Worm (Caenorhabditis elegans): ENCODE results near the gene eftu-2.

The eftu-2 gene

ce11 chrIII:6008989-6009610 is at the start of gene eftu-2, which contains the start of gene gcna-1:
TSS of gene eftu-2 (plus strand) at chrIII:6009560.
TSS of gene gcna-1 (minus strand) at chrIII:6009084.
- TF ChIP-seq unc-42 (tag; optimal IDR thresholded peaks at IDR 0.05), result peak; percentile 10
- no peak for TF ChIP-seq sox-4 (tag; optimal IDR thresholded peaks at IDR 0.05)
- TF ChIP-seq nfya-1 (tag; optimal IDR thresholded peaks at IDR 0.05), result no peak
- no peak for TF ChIP-seq pax-1 (tag; optimal IDR thresholded peaks at IDR 0.05)
- no peak for TF ChIP-seq dve-1 (tag; optimal IDR thresholded peaks at IDR 0.05)
- no peak for TF ChIP-seq ets-4 (tag; optimal IDR thresholded peaks at IDR 0.05)

- TF ChIP-seq ceh-30 (tag; optimal IDR thresholded peaks at IDR 0.05), result no peak
- TF ChIP-seq fkh-10 (GFP tag; optimal IDR thresholded peaks at IDR 0.05), result no peak
- no peak for TF ChIP-seq ceh-6 (GFP tag; optimal IDR thresholded peaks at IDR 0.05)
- TF ChIP-seq F13H6.1 (tag; optimal IDR thresholded peaks at IDR 0.05), result no peak
- no peak for TF ChIP-seq rnt-1 (tag; optimal IDR thresholded peaks at IDR 0.05)
- TF ChIP-seq unc-86 (tag; optimal IDR thresholded peaks at IDR 0.05), result no peak
- no peak for TF ChIP-seq pros-1 (tag; optimal IDR thresholded peaks at IDR 0.05)
- no peak for TF ChIP-seq dmd-4 (tag; optimal IDR thresholded peaks at IDR 0.05; ENCODE audit: borderline replicate concordance)
- no peak for TF ChIP-seq hlh-15 (tag; optimal IDR thresholded peaks at IDR 0.05)
- no peak for TF ChIP-seq hlh-8 (tag; optimal IDR thresholded peaks at IDR 0.05)
- TF ChIP-seq ceh-14 (tag; optimal IDR thresholded peaks at IDR 0.05), result no peak
- TF ChIP-seq odd-2 (tag; optimal IDR thresholded peaks at IDR 0.05), result no peak
- TF ChIP-seq ceh-22 (tag; optimal IDR thresholded peaks at IDR 0.05), result no peak
- TF ChIP-seq pqm-1 (tag; optimal IDR thresholded peaks at IDR 0.05), result no peak
- no peak for TF ChIP-seq elt-2 (tag; optimal IDR thresholded peaks at IDR 0.05)
- no peak for TF ChIP-seq dve-1 (tag; optimal IDR thresholded peaks at IDR 0.05)
- no peak for TF ChIP-seq elt-4 (tag; optimal IDR thresholded peaks at IDR 0.05)
Measured at ce11 chrIII:5961560-5961959, 47.8 kb upstream of the eftu-2 start.

DNA sequence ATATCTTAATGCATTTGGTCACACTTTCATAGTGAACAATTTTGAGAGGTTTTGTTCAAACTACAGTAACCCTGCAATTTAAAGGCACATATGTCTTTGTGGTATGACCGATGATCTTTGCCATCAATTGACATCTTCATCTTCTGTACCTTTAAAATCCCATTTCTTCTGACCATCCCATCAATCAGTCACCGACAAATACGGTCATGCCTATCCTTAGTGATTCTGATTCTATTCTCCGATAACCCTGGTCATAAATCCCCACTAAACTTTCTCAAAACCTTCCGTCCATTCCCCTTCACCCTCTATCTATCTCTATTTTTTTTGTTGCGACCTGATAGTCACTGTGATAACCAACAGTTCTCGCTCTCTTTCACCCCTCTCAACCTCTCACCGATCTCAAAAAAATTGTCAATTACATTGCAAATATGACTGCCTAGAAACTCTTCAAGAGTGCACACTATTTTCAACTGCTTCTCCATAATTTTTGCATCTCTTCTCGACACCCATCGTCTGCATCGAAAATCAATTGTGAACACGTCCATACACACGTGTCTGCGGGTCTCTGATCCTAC is 45.2 kb upstream of the eftu-2 start:
- TF ChIP-seq dve-1 (tag; optimal IDR thresholded peaks at IDR 0.05), result no peak
- TF ChIP-seq ttx-3 (tag; optimal IDR thresholded peaks at IDR 0.05), result no peak
- TF ChIP-seq pros-1 (tag; optimal IDR thresholded peaks at IDR 0.05), result no peak
- no peak for TF ChIP-seq npax-4 (tag; optimal IDR thresholded peaks at IDR 0.05)
- TF ChIP-seq ref-2 (tag; optimal IDR thresholded peaks at IDR 0.05), result no peak
- no peak for TF ChIP-seq eyg-1 (tag; optimal IDR thresholded peaks at IDR 0.05)

- no peak for TF ChIP-seq ref-2 (tag; optimal IDR thresholded peaks at IDR 0.05)
- TF ChIP-seq tbx-7 (tag; optimal IDR thresholded peaks at IDR 0.05), result no peak
- TF ChIP-seq nhr-11 (tag; optimal IDR thresholded peaks at IDR 0.05), result no peak
- TF ChIP-seq pros-1 (tag; optimal IDR thresholded peaks at IDR 0.05), result no peak
- no peak for TF ChIP-seq ceh-18 (tag; optimal IDR thresholded peaks at IDR 0.05)
- TF ChIP-seq elt-4 (tag; optimal IDR thresholded peaks at IDR 0.05), result no peak
- TF ChIP-seq ceh-24 (tag; optimal IDR thresholded peaks at IDR 0.05), result no peak
- TF ChIP-seq pat-9 (tag; optimal IDR thresholded peaks at IDR 0.05), result no peak
- TF ChIP-seq T23F11.4 (GFP tag; optimal IDR thresholded peaks at IDR 0.05), result no peak
- no peak for TF ChIP-seq pqm-1 (tag; optimal IDR thresholded peaks at IDR 0.05)
- TF ChIP-seq hlh-6 (tag; optimal IDR thresholded peaks at IDR 0.05), result no peak
- no peak for TF ChIP-seq ceh-14 (tag; optimal IDR thresholded peaks at IDR 0.05)
- no peak for TF ChIP-seq elt-2 (tag; optimal IDR thresholded peaks at IDR 0.05)
- no peak for TF ChIP-seq che-1 (tag; optimal IDR thresholded peaks at IDR 0.05)
Measured at ce11 chrIII:5965368-5965767, 44.0 kb upstream of the eftu-2 start.

Data from whole organism, late embryonic.